Worm (Caenorhabditis elegans) whole organism, mixed stage, embryonic: ENCODE measurements around the gene acr-20.

ENCODE experiments used
- blmp-1 ChIP-seq: fragments of 150-350 bp; optimal IDR thresholded peaks from 2 replicates; lab custom pipeline; 2014; ENCODE audit warnings: missing biosample characterization, missing genetic modification characterization
- lsy-2 ChIP-seq: fragments of 150-350 bp; optimal IDR thresholded peaks from 2 replicates; lab custom pipeline; 2014; ENCODE audit warnings: missing biosample characterization, missing genetic modification characterization
- nhr-237 ChIP-seq: fragments of 150-350 bp; optimal IDR thresholded peaks from 2 replicates; lab custom pipeline; 2014; ENCODE audit warnings: missing biosample characterization, missing genetic modification characterization
- tbx-8 ChIP-seq: fragments of 200-800 bp; sonication (Bioruptor generic); optimal IDR thresholded peaks from 2 replicates; lab custom pipeline; 2018; ENCODE audit warnings: mild to moderate bottlenecking, missing genetic modification characterization, moderate library complexity, missing compliant biosample characterization
- ztf-11 ChIP-seq: fragments of 150-350 bp; optimal IDR thresholded peaks from 2 replicates; lab custom pipeline; 2014; ENCODE audit warnings: missing biosample characterization, missing genetic modification characterization

DNA sequence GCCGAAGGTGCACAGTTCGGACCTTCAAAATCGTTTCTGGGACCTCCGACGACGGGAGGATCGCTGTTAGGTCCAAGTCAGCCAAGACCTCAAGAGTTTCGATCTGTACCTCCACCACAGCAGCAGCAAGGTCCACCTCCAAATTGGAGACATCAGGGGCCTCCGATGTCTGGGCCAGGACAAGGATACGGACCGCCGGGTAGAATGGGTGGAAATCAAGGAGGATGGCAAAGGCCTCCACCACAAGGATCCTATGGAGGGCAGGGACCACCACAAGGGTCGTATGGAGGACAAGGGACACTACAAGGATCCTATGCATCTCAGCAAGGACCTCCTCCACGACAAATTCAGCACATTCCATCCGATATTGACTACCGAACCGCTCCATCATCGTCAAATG is 17.0 kb downstream of the acr-20 start:
- TF ChIP-seq ztf-11: no peak
- TF ChIP-seq blmp-1 (tag; lab: Kevin White, UChicago): no peak
- TF ChIP-seq lsy-2 (tag; lab: Kevin White, UChicago): no peak
- no peak for TF ChIP-seq tbx-8 (GFP tag; lab: Kevin White, UChicago)
- no peak for TF ChIP-seq nhr-237
